Worm (Caenorhabditis elegans) whole organism, L2 larva: ENCODE measurements around the gene mrps-7.

Experiments
- C34F6.9 ChIP-seq: fragments of 150-350 bp; optimal IDR thresholded peaks from 2 replicates; lab custom pipeline; 2014; ENCODE audit warnings: missing biosample characterization, missing genetic modification characterization
- R02D3.7 ChIP-seq: fragments of 150-350 bp; optimal IDR thresholded peaks from 2 replicates; lab custom pipeline; 2014; ENCODE audit warnings: missing biosample characterization, missing genetic modification characterization
- Y55F3AM.14 ChIP-seq: fragments of 200-800 bp; sonication (Bioruptor generic); optimal IDR thresholded peaks from 2 replicates; lab custom pipeline; 2018; ENCODE audit warnings: mild to moderate bottlenecking, missing genetic modification characterization, missing compliant biosample characterization
- ZK546.5 ChIP-seq: sonication (generic microtip); optimal IDR thresholded peaks from 2 replicates; lab custom pipeline; 2017; ENCODE audit warnings: missing biosample characterization, missing genetic modification characterization
- aly-2 ChIP-seq: fragments of 150-350 bp; optimal IDR thresholded peaks from 2 replicates; lab custom pipeline; 2014; ENCODE audit warnings: missing biosample characterization, missing genetic modification characterization
- blmp-1 ChIP-seq: sonication (generic microtip); optimal IDR thresholded peaks from 2 replicates; lab custom pipeline; 2017; ENCODE audit warnings: missing genetic modification characterization, mild to moderate bottlenecking, missing compliant biosample characterization, antibody characterized with exemption, moderate library complexity; ENCODE audit not compliant: insufficient read depth
- ceh-16 ChIP-seq: fragments of 150-350 bp; optimal IDR thresholded peaks from 2 replicates; lab custom pipeline; 2014; ENCODE audit warnings: missing biosample characterization, missing genetic modification characterization
- ceh-82 ChIP-seq: fragments of 150-350 bp; optimal IDR thresholded peaks from 2 replicates; lab custom pipeline; 2014; ENCODE audit warnings: missing biosample characterization, missing genetic modification characterization
- crh-2 ChIP-seq: sonication (generic microtip); optimal IDR thresholded peaks from 2 replicates; lab custom pipeline; 2017; ENCODE audit warnings: missing biosample characterization, missing genetic modification characterization
- elt-1 ChIP-seq: fragments of 150-350 bp; optimal IDR thresholded peaks from 2 replicates; lab custom pipeline; 2014; ENCODE audit warnings: missing biosample characterization, missing genetic modification characterization
- elt-3 ChIP-seq: sonication (generic microtip); optimal IDR thresholded peaks from 2 replicates; lab custom pipeline; 2017; ENCODE audit warnings: missing biosample characterization, missing genetic modification characterization
- fos-1 ChIP-seq: fragments of 150-350 bp; optimal IDR thresholded peaks from 2 replicates; lab custom pipeline; 2014; ENCODE audit warnings: missing biosample characterization, missing genetic modification characterization
- lin-11 ChIP-seq: fragments of 150-350 bp; sonication (generic microtip); optimal IDR thresholded peaks from 2 replicates; lab custom pipeline; 2014; ENCODE audit warnings: missing biosample characterization, missing genetic modification characterization, inconsistent platforms, mixed read lengths
- lin-13 ChIP-seq: fragments of 150-350 bp; optimal IDR thresholded peaks from 2 replicates; lab custom pipeline; 2014; ENCODE audit warnings: missing biosample characterization, missing genetic modification reagents, missing genetic modification characterization
- lin-39 ChIP-seq: fragments of 150-350 bp; optimal IDR thresholded peaks from 2 replicates; lab custom pipeline; 2014; ENCODE audit warnings: missing biosample characterization, missing genetic modification reagents, missing genetic modification characterization
- mab-5 ChIP-seq: fragments of 150-350 bp; optimal IDR thresholded peaks from 2 replicates; lab custom pipeline; 2014; ENCODE audit warnings: missing biosample characterization, missing genetic modification characterization
- mbf-1 ChIP-seq: sonication (generic microtip); optimal IDR thresholded peaks from 2 replicates; lab custom pipeline; 2017; ENCODE audit warnings: missing biosample characterization, missing genetic modification characterization
- nhr-10 ChIP-seq: sonication (generic microtip); optimal IDR thresholded peaks from 2 replicates; lab custom pipeline; 2017; ENCODE audit warnings: missing biosample characterization, missing genetic modification characterization
- nhr-11 ChIP-seq: fragments of 150-350 bp; optimal IDR thresholded peaks from 2 replicates; lab custom pipeline; 2014; ENCODE audit warnings: missing biosample characterization, missing genetic modification characterization
- nhr-129 ChIP-seq: fragments of 150-350 bp; optimal IDR thresholded peaks from 2 replicates; lab custom pipeline; 2014; ENCODE audit warnings: missing biosample characterization, missing genetic modification characterization
- nhr-23 ChIP-seq: fragments of 150-350 bp; optimal IDR thresholded peaks from 2 replicates; lab custom pipeline; 2014; ENCODE audit warnings: missing biosample characterization, missing genetic modification reagents, missing genetic modification characterization
- nhr-237 ChIP-seq: fragments of 150-350 bp; optimal IDR thresholded peaks from 2 replicates; lab custom pipeline; 2014; ENCODE audit warnings: missing biosample characterization, missing genetic modification characterization
- nhr-25 ChIP-seq: fragments of 150-350 bp; sonication (generic microtip); optimal IDR thresholded peaks from 3 replicates; lab custom pipeline; 2014; ENCODE audit warnings: missing biosample characterization, missing genetic modification characterization
- nhr-6 ChIP-seq: fragments of 150-350 bp; optimal IDR thresholded peaks from 2 replicates; lab custom pipeline; 2014; ENCODE audit warnings: missing biosample characterization, missing genetic modification characterization
- nhr-77 ChIP-seq: fragments of 150-350 bp; optimal IDR thresholded peaks from 2 replicates; lab custom pipeline; 2014; ENCODE audit warnings: missing biosample characterization, missing genetic modification characterization
- peb-1 ChIP-seq: fragments of 150-350 bp; optimal IDR thresholded peaks from 2 replicates; lab custom pipeline; 2014; ENCODE audit warnings: missing biosample characterization, missing genetic modification characterization
- skn-1 ChIP-seq: sonication (generic microtip); optimal IDR thresholded peaks from 2 replicates; lab custom pipeline; 2017; ENCODE audit warnings: missing biosample characterization, missing genetic modification characterization
- sma-3 ChIP-seq: sonication (generic microtip); optimal IDR thresholded peaks from 2 replicates; lab custom pipeline; 2016; ENCODE audit warnings: missing genetic modification reagents, missing genetic modification characterization, missing compliant biosample characterization
- sma-9 ChIP-seq, 2 experiments: fragments of 150-350 bp in 1 of 2; sonication (generic microtip) in 1 of 2; optimal IDR thresholded peaks; 2 replicates each; lab custom pipeline; 2014 to 2016; ENCODE audit warnings: missing genetic modification characterization in 2 of 2, mild to moderate bottlenecking in 1 of 2, missing biosample characterization in 1 of 2, missing compliant biosample characterization in 1 of 2, missing genetic modification reagents in 1 of 2, moderate library complexity in 1 of 2
- snpc-4 ChIP-seq: fragments of 150-350 bp; optimal IDR thresholded peaks from 2 replicates; lab custom pipeline; 2014; ENCODE audit warnings: missing biosample characterization, missing genetic modification characterization
- unc-55 ChIP-seq: fragments of 150-350 bp; sonication (generic microtip); optimal IDR thresholded peaks from 3 replicates; lab custom pipeline; 2014; ENCODE audit warnings: missing biosample characterization, missing genetic modification reagents, missing genetic modification characterization
- unc-62 ChIP-seq: fragments of 150-350 bp; optimal IDR thresholded peaks from 2 replicates; lab custom pipeline; 2014; ENCODE audit warnings: missing biosample characterization, missing genetic modification reagents, missing genetic modification characterization
- zag-1 ChIP-seq: fragments of 150-350 bp; optimal IDR thresholded peaks from 2 replicates; lab custom pipeline; 2014; ENCODE audit warnings: missing biosample characterization, missing genetic modification characterization
- ztf-1 ChIP-seq: fragments of 200-800 bp; sonication (Bioruptor generic); conservative IDR thresholded peaks from 2 replicates; pipeline ENCODE4 v1.3.6; 2022; ENCODE audit warnings: missing genetic modification characterization, missing compliant biosample characterization
- ztf-11 ChIP-seq: sonication (generic microtip); optimal IDR thresholded peaks from 2 replicates; lab custom pipeline; 2017; ENCODE audit warnings: missing biosample characterization, missing genetic modification characterization
- ztf-4 ChIP-seq: fragments of 150-350 bp; optimal IDR thresholded peaks from 2 replicates; lab custom pipeline; 2014; ENCODE audit warnings: missing biosample characterization, missing genetic modification characterization

mrps-7 gene

DNA sequence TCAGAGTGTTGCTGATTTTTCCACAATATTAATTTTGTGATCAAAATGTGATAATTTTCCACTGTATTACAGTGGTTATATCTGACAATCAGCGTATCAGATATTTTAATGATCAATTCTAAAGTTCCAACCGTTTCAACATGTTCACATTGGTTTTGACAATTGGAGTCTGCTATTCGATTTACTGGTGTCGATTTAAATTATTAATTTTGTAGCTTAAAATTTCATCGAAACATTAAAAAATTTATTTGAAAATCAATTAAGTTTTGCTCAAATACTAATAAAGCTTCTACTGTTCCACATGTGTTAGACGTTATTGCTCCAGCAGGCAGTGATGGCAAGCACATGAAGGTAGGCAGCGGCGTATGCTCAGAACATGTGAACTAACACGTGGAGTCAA, 9.7 kb downstream of the mrps-7 start:
- no peak for TF ChIP-seq sma-3 (GFP tag; lab: Kevin White, UChicago)
- no peak for TF ChIP-seq R02D3.7 (tag; lab: Kevin White, UChicago)
- no peak for TF ChIP-seq nhr-11
- no peak for TF ChIP-seq nhr-77 (tag; lab: Kevin White, UChicago)
- TF ChIP-seq Y55F3AM.14 (GFP tag; lab: Kevin White, UChicago), result no peak

DNA sequence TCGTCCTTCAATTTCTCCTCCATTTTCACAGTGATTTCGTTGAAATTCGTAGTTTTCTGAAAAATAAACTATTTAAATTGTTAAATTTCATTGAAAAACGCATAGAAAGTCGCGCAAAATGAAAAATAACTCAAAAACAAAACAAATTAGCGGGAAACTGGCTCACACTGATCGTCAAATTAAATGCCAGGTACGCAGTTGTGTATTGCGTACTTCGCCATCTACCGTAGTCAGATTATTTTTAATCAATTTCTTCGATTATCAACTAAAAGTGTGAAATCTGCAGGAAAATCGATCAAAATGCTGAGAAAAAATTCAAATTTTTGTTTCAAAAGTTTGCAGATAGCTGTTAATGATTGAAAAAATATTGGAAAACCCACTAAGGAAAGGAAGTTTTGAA, 12.6 kb downstream of the mrps-7 start, which contains the start of gene Y57G11C.499:
TSS of gene Y57G11C.499 (minus strand) at position 23 of the 400 bp plus-strand sequence.
- TF ChIP-seq nhr-23 (tag; lab: Kevin White, UChicago) (no peak), nhr-10 (tag; lab: Kevin White, UChicago) (no peak), elt-3 (tag; lab: Kevin White, UChicago) (no peak), lin-13 (GFP tag; lab: Kevin White, UChicago) (no peak), Y55F3AM.14 (GFP tag; lab: Kevin White, UChicago) (no peak), ztf-1 (GFP tag; lab: Robert Waterston, UW) (no peak), nhr-77 (tag; lab: Kevin White, UChicago) (no peak), lin-39 (tag; lab: Kevin White, UChicago) (no peak), mab-5 (no peak), skn-1 (tag; lab: Kevin White, UChicago) (no peak), nhr-11 (no peak), crh-2 (no peak), ztf-4 (tag; lab: Kevin White, UChicago) (no peak), elt-1 (tag; lab: Kevin White, UChicago) (no peak), unc-62 (GFP tag; lab: Kevin White, UChicago) (no peak), ceh-16 (tag; lab: Kevin White, UChicago) (no peak), sma-9 (GFP tag; optimal IDR thresholded peaks at IDR 0.05; lab: Kevin White, UChicago) (no peak), sma-9 (tag; optimal IDR thresholded peaks at IDR 0.05; lab: Kevin White, UChicago) (no peak), snpc-4 (tag; lab: Kevin White, UChicago) (no peak), nhr-237 (no peak)

DNA sequence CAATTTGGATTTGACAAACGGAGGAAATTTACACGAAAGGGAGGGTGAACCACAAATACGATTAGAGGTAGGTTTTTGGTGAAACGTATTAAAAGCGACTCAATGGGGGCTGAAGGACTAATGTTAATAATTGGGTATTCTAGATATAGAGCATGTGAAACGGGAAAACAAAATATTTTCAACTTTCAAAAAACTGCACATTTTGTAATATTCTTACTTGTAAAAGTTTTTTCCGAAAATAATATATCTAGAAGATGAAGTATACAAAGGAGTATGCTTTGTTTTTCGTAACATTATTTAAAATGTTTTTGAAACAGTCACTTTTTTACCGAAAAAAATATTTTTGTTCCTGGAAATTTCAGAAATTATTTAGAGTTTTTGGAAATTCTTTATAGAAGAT, 25.6 kb downstream of the mrps-7 start:
- TF ChIP-seq R02D3.7 (tag; lab: Kevin White, UChicago), result no peak
- TF ChIP-seq nhr-11, result no peak
- no peak for TF ChIP-seq lin-11 (tag; lab: Kevin White, UChicago)
- no peak for TF ChIP-seq ZK546.5
- no peak for TF ChIP-seq nhr-6 (tag; lab: Kevin White, UChicago)
- no peak for TF ChIP-seq lin-39 (tag; lab: Kevin White, UChicago)
- TF ChIP-seq ceh-82 (tag; lab: Kevin White, UChicago), result no peak
- no peak for TF ChIP-seq C34F6.9 (tag; lab: Kevin White, UChicago)
- TF ChIP-seq snpc-4 (tag; lab: Kevin White, UChicago), result no peak

ce11 chrIV:14729272-14729671, 38.3 kb downstream of the mrps-7 start:
- TF ChIP-seq nhr-25, result peak; percentile 36
- TF ChIP-seq elt-1 (tag; lab: Kevin White, UChicago), result no peak
- TF ChIP-seq, all 48 proteins: peak for 1

- TF ChIP-seq lin-39 (tag; lab: Kevin White, UChicago), result no peak
- no peak for TF ChIP-seq lin-13 (GFP tag; lab: Kevin White, UChicago)
- TF ChIP-seq unc-55 (GFP tag; lab: Kevin White, UChicago), result no peak
- no peak for TF ChIP-seq sma-9 (GFP tag; optimal IDR thresholded peaks at IDR 0.05; lab: Kevin White, UChicago)
- no peak for TF ChIP-seq sma-9 (tag; optimal IDR thresholded peaks at IDR 0.05; lab: Kevin White, UChicago)
- TF ChIP-seq zag-1, result no peak
- TF ChIP-seq Y55F3AM.14 (GFP tag; lab: Kevin White, UChicago), result no peak
- TF ChIP-seq ztf-4 (tag; lab: Kevin White, UChicago), result no peak
- TF ChIP-seq elt-1 (tag; lab: Kevin White, UChicago), result no peak
- no peak for TF ChIP-seq blmp-1 (tag; lab: Kevin White, UChicago)
- no peak for TF ChIP-seq aly-2 (tag; lab: Kevin White, UChicago)
- TF ChIP-seq peb-1, result no peak
- no peak for TF ChIP-seq ZK546.5
- no peak for TF ChIP-seq ztf-11 (tag; lab: Kevin White, UChicago)
- no peak for TF ChIP-seq fos-1
- TF ChIP-seq mab-5, result no peak
- no peak for TF ChIP-seq mbf-1
- TF ChIP-seq snpc-4 (tag; lab: Kevin White, UChicago), result no peak
- no peak for TF ChIP-seq nhr-129
These were observed 39.3 kb downstream of the mrps-7 start, which contains the start of gene Y57G11C.42 for ce11 chrIV:14728225-14728624. TSS of gene Y57G11C.42 (plus strand) at chrIV:14728525.
